Fruit fly (Drosophila melanogaster) Kc167 (cell line): ENCODE measurements around the gene ea.

ENCODE experiments used
- Myc ChIP-seq: fragments of >200 bp; optimal IDR thresholded peaks from 2 replicates; lab custom pipeline; 2017; ENCODE audit warnings: missing external identifiers
- Sin3A ChIP-seq: fragments of >200 bp; optimal IDR thresholded peaks from 2 replicates; lab custom pipeline; 2018; ENCODE audit warnings: missing external identifiers
- h ChIP-seq: fragments of >200 bp; optimal IDR thresholded peaks from 3 replicates; lab custom pipeline; 2018; ENCODE audit warnings: missing external identifiers
- ttk ChIP-seq: sonication (Bioruptor generic); optimal IDR thresholded peaks from 2 replicates; lab custom pipeline; 2017; ENCODE audit warnings: missing external identifiers

dm6 chr3R:15293878-15294350, 34.6 kb upstream of the ea start:
- no peak for TF ChIP-seq h (lab: Kevin White, UChicago)
- TF ChIP-seq Myc (lab: Kevin White, UChicago), result no peak
- TF ChIP-seq Sin3A, result no peak
- no peak for TF ChIP-seq ttk (lab: Kevin White, UChicago)
